Worm (Caenorhabditis elegans) whole organism, young adult: ENCODE data around the gene cyb-1.

Source experiments
- akir-1 ChIP-seq: fragments of 200-800 bp; sonication (Bioruptor generic); optimal IDR thresholded peaks from 2 replicates; lab custom pipeline; 2018; ENCODE audit warnings: mild to moderate bottlenecking, missing genetic modification characterization, moderate library complexity, missing compliant biosample characterization
- ama-1 ChIP-seq, 3 experiments: fragments of 150-350 bp in 1 of 3; sonication (generic microtip) in 2 of 3; optimal IDR thresholded peaks; 2 replicates each; lab custom pipeline; 2014 to 2018; ENCODE audit warnings: missing biosample characterization in 2 of 3, missing genetic modification characterization in 2 of 3, missing genetic modification reagents in 2 of 3
- ceh-58 ChIP-seq: fragments of 200-800 bp; sonication (Bioruptor generic); IDR thresholded peaks from 2 replicates; pipeline ENCODE4 v1.3.6; 2022; ENCODE audit warnings: missing genetic modification characterization, missing compliant biosample characterization
- dox-1 ChIP-seq: fragments of 200-800 bp; sonication (Bioruptor generic); IDR thresholded peaks from 2 replicates; pipeline ENCODE4 v1.3.6; 2022; ENCODE audit warnings: missing genetic modification reagents, missing genetic modification characterization, missing compliant biosample characterization
- egl-18 ChIP-seq: fragments of 200-800 bp; sonication (Bioruptor generic); IDR thresholded peaks from 2 replicates; pipeline ENCODE4 v1.3.6; 2022; ENCODE audit warnings: missing genetic modification reagents, missing genetic modification characterization, missing compliant biosample characterization
- ekl-4 ChIP-seq: fragments of 200-800 bp; sonication (Bioruptor generic); IDR thresholded peaks from 2 replicates; pipeline ENCODE4 v1.3.6; 2022; ENCODE audit warnings: missing genetic modification reagents, missing genetic modification characterization, missing compliant biosample characterization
- hlh-12 ChIP-seq: sonication (generic microtip); optimal IDR thresholded peaks from 2 replicates; lab custom pipeline; 2016; ENCODE audit warnings: missing genetic modification characterization, missing compliant biosample characterization
- lin-40 ChIP-seq: sonication (generic microtip); optimal IDR thresholded peaks from 2 replicates; lab custom pipeline; 2016; ENCODE audit warnings: missing genetic modification characterization, mild to moderate bottlenecking, missing compliant biosample characterization, missing genotype, missing genetic modification reagents
- lsl-1 ChIP-seq: fragments of 200-800 bp; sonication (Bioruptor generic); optimal IDR thresholded peaks from 2 replicates; lab custom pipeline; 2018; ENCODE audit warnings: mild to moderate bottlenecking, missing genetic modification characterization, moderate library complexity, missing compliant biosample characterization
- nhr-120 ChIP-seq: fragments of 200-800 bp; sonication (Bioruptor generic); IDR thresholded peaks from 2 replicates; pipeline ENCODE4 v1.3.6; 2022; ENCODE audit warnings: missing genetic modification characterization, missing compliant biosample characterization
- snpc-4 ChIP-seq, 5 experiments: fragments of 150-350 bp in 1 of 5; sonication (generic microtip) in 4 of 5; optimal IDR thresholded peaks; 2 replicates each; lab custom pipeline; 2014 to 2018; ENCODE audit warnings: missing genetic modification characterization in 5 of 5, missing biosample characterization in 3 of 5, antibody characterized with exemption in 2 of 5, mild to moderate bottlenecking in 2 of 5, missing compliant biosample characterization in 2 of 5, missing genotype in 2 of 5, moderate library complexity in 2 of 5, missing genetic modification reagents in 1 of 5
- tbx-9 ChIP-seq: sonication (generic microtip); optimal IDR thresholded peaks from 2 replicates; lab custom pipeline; 2016; ENCODE audit warnings: borderline replicate concordance, missing genetic modification characterization, inconsistent platforms, missing compliant biosample characterization
- unc-130 ChIP-seq: sonication (generic microtip); optimal IDR thresholded peaks from 2 replicates; lab custom pipeline; 2016; ENCODE audit warnings: missing genetic modification reagents, missing genetic modification characterization, missing compliant biosample characterization
- zfh-2 ChIP-seq: fragments of 200-800 bp; sonication (Bioruptor generic); conservative IDR thresholded peaks from 2 replicates; pipeline ENCODE4 v1.3.6; 2022; ENCODE audit warnings: missing genetic modification reagents, missing genetic modification characterization, missing compliant biosample characterization

DNA sequence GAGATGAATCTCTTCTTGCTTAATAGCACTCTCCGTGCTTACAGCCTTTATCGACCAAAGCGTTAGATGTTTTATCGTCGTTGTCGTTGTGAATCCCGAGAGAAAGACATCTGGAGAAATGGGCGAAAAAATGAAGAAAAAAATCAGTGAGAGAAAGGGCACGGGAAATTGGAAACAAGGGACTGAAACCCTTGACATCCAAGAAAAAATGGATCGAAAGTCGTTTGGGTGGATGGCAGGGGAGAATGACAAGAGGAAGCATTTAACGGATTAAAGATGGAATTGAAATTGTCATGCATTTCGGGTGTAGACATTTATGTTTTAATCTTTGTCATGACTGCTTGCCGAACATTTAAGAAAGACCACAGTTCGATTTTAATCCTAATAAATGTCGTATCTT lies 38.8 kb downstream of the cyb-1 start, which contains the start of gene inpp-1:
- TF ChIP-seq hlh-12 (tag; lab: Kevin White, UChicago) (no peak), ama-1 (optimal IDR thresholded peaks at IDR 0.05; lab: Kevin White, UChicago) (no peak), ama-1 (GFP tag; optimal IDR thresholded peaks at IDR 0.05; lab: Kevin White, UChicago) (no peak), unc-130 (GFP tag; lab: Kevin White, UChicago) (no peak), ekl-4 (GFP tag; lab: Robert Waterston, UW) (no peak), ceh-58 (no peak), tbx-9 (tag; lab: Kevin White, UChicago) (no peak), lin-40 (tag; lab: Kevin White, UChicago) (no peak), dox-1 (no peak), zfh-2 (GFP tag; lab: Robert Waterston, UW) (no peak), nhr-120 (GFP tag; lab: Robert Waterston, UW) (no peak), snpc-4 (GFP tag; optimal IDR thresholded peaks at IDR 0.05; lab: Kevin White, UChicago) (no peak), snpc-4 (tag; optimal IDR thresholded peaks at IDR 0.05; lab: Kevin White, UChicago) (no peak), egl-18 (GFP tag; lab: Robert Waterston, UW) (no peak), lsl-1 (no peak), akir-1 (GFP tag; lab: Kevin White, UChicago) (no peak)
